Worm (Caenorhabditis elegans) whole organism, young adult: ENCODE data around the gene R02F11.2.
A peak's percentile ranks its signal among the peaks of the same experiment; 100 is the strongest.

Source experiments
- B0019.2 ChIP-seq: fragments of 200-800 bp; sonication (Bioruptor generic); conservative IDR thresholded peaks from 2 replicates; pipeline ENCODE4 v1.3.6; 2022; ENCODE audit warnings: missing genetic modification reagents, missing genetic modification characterization, missing compliant biosample characterization
- B0261.1 ChIP-seq: sonication (generic microtip); optimal IDR thresholded peaks from 2 replicates; lab custom pipeline; 2016; ENCODE audit warnings: mild to moderate bottlenecking, missing genetic modification characterization, moderate library complexity, missing compliant biosample characterization
- D2030.7 ChIP-seq: fragments of 200-800 bp; sonication (Bioruptor generic); IDR thresholded peaks from 2 replicates; pipeline ENCODE4 v1.3.6; 2022; ENCODE audit warnings: missing genetic modification reagents, missing genetic modification characterization, missing compliant biosample characterization
- F10E7.11 ChIP-seq: sonication (generic microtip); optimal IDR thresholded peaks from 2 replicates; lab custom pipeline; 2017; ENCODE audit warnings: mild to moderate bottlenecking, missing genetic modification characterization, moderate library complexity, missing compliant biosample characterization
- F22D6.2 ChIP-seq: sonication (generic microtip); optimal IDR thresholded peaks from 2 replicates; lab custom pipeline; 2016; ENCODE audit warnings: mild to moderate bottlenecking, missing genetic modification characterization, missing compliant biosample characterization
- F52B5.7 ChIP-seq: sonication (generic microtip); optimal IDR thresholded peaks from 2 replicates; lab custom pipeline; 2016; ENCODE audit warnings: mild to moderate bottlenecking, missing genetic modification characterization, missing compliant biosample characterization
- F55B11.4 ChIP-seq: sonication (generic microtip); optimal IDR thresholded peaks from 2 replicates; lab custom pipeline; 2016; ENCODE audit warnings: missing compliant biosample characterization, missing genetic modification characterization, borderline replicate concordance; ENCODE audit not compliant: insufficient read depth
- T07F8.4 ChIP-seq: sonication (generic microtip); optimal IDR thresholded peaks from 2 replicates; lab custom pipeline; 2016; ENCODE audit warnings: mild to moderate bottlenecking, missing genetic modification characterization, moderate library complexity, missing compliant biosample characterization
- T26A5.8 ChIP-seq: sonication (generic microtip); optimal IDR thresholded peaks from 2 replicates; lab custom pipeline; 2016; ENCODE audit warnings: missing genetic modification characterization, missing compliant biosample characterization
- Y53F4B.3 ChIP-seq: fragments of 200-800 bp; sonication (Bioruptor generic); IDR thresholded peaks from 2 replicates; pipeline ENCODE4 v1.3.6; 2022; ENCODE audit warnings: missing genetic modification reagents, missing genetic modification characterization, missing compliant biosample characterization
- Y95B8A.8 ChIP-seq: fragments of 200-800 bp; sonication (Bioruptor generic); IDR thresholded peaks from 2 replicates; pipeline ENCODE4 v1.3.6; 2022; ENCODE audit warnings: missing genetic modification reagents, missing genetic modification characterization, missing compliant biosample characterization
- akir-1 ChIP-seq: fragments of 200-800 bp; sonication (Bioruptor generic); optimal IDR thresholded peaks from 2 replicates; lab custom pipeline; 2018; ENCODE audit warnings: mild to moderate bottlenecking, missing genetic modification characterization, moderate library complexity, missing compliant biosample characterization
- ama-1 ChIP-seq, 3 experiments: fragments of 150-350 bp in 1 of 3; sonication (generic microtip) in 2 of 3; optimal IDR thresholded peaks; 2 replicates each; lab custom pipeline; 2014 to 2018; ENCODE audit warnings: missing biosample characterization in 2 of 3, missing genetic modification characterization in 2 of 3, missing genetic modification reagents in 2 of 3
- athp-1 ChIP-seq: sonication (generic microtip); optimal IDR thresholded peaks from 2 replicates; lab custom pipeline; 2017; ENCODE audit warnings: mild to moderate bottlenecking, missing genetic modification characterization, missing compliant biosample characterization
- attf-3 ChIP-seq: fragments of 200-800 bp; sonication (Bioruptor generic); conservative IDR thresholded peaks from 2 replicates; pipeline ENCODE4 v1.3.6; 2022; ENCODE audit warnings: missing genetic modification reagents, missing genetic modification characterization, missing compliant biosample characterization
- attf-5 ChIP-seq: fragments of 200-800 bp; sonication (Bioruptor generic); optimal IDR thresholded peaks from 2 replicates; lab custom pipeline; 2018; ENCODE audit warnings: mild to moderate bottlenecking, missing genetic modification characterization, missing compliant biosample characterization
- attf-6 ChIP-seq: fragments of 200-800 bp; sonication (Bioruptor generic); IDR thresholded peaks from 2 replicates; pipeline ENCODE4 v1.3.6; 2022; ENCODE audit warnings: missing genetic modification reagents, missing genetic modification characterization, missing compliant biosample characterization
- ccch-3 ChIP-seq: fragments of 200-800 bp; sonication (Bioruptor generic); optimal IDR thresholded peaks from 2 replicates; lab custom pipeline; 2018; ENCODE audit warnings: mild to moderate bottlenecking, missing genetic modification characterization, missing compliant biosample characterization
- cebp-2 ChIP-seq: fragments of 200-800 bp; sonication (Bioruptor generic); IDR thresholded peaks from 2 replicates; pipeline ENCODE4 v1.3.6; 2022; ENCODE audit warnings: missing genetic modification characterization, missing compliant biosample characterization
- ceh-100 ChIP-seq: fragments of 200-800 bp; sonication (Bioruptor generic); IDR thresholded peaks from 2 replicates; pipeline ENCODE4 v1.3.6; 2022; ENCODE audit warnings: missing genetic modification reagents, missing genetic modification characterization, missing compliant biosample characterization
- ceh-27 ChIP-seq: fragments of 200-800 bp; sonication (Bioruptor generic); optimal IDR thresholded peaks from 2 replicates; lab custom pipeline; 2018; ENCODE audit warnings: mild to moderate bottlenecking, missing genetic modification characterization, moderate library complexity, missing compliant biosample characterization
- ceh-79 ChIP-seq: sonication (generic microtip); optimal IDR thresholded peaks from 2 replicates; lab custom pipeline; 2017; ENCODE audit warnings: mild to moderate bottlenecking, missing genetic modification characterization, missing compliant biosample characterization
- ekl-4 ChIP-seq: fragments of 200-800 bp; sonication (Bioruptor generic); IDR thresholded peaks from 2 replicates; pipeline ENCODE4 v1.3.6; 2022; ENCODE audit warnings: missing genetic modification reagents, missing genetic modification characterization, missing compliant biosample characterization
- fkh-3 ChIP-seq: sonication (generic microtip); optimal IDR thresholded peaks from 2 replicates; lab custom pipeline; 2016; ENCODE audit warnings: mild to moderate bottlenecking, missing genetic modification characterization, missing compliant biosample characterization
- gei-17 ChIP-seq: fragments of 200-800 bp; sonication (Bioruptor generic); optimal IDR thresholded peaks from 2 replicates; lab custom pipeline; 2018; ENCODE audit warnings: mild to moderate bottlenecking, missing genetic modification characterization, missing compliant biosample characterization
- hmg-1.2 ChIP-seq: fragments of 200-800 bp; sonication (Bioruptor generic); IDR thresholded peaks from 2 replicates; pipeline ENCODE4 v1.3.6; 2022; ENCODE audit warnings: missing genetic modification reagents, missing genetic modification characterization, missing compliant biosample characterization
- hmg-20 ChIP-seq: fragments of 200-800 bp; sonication (Bioruptor generic); IDR thresholded peaks from 2 replicates; pipeline ENCODE4 v1.3.6; 2022; ENCODE audit warnings: missing genetic modification reagents, missing genetic modification characterization, missing compliant biosample characterization
- hrde-1 ChIP-seq: sonication (generic microtip); optimal IDR thresholded peaks from 2 replicates; lab custom pipeline; 2016; ENCODE audit warnings: missing genetic modification characterization, mild to moderate bottlenecking, missing compliant biosample characterization, moderate library complexity, missing genotype, missing genetic modification reagents, borderline replicate concordance
- lin-35 ChIP-seq, 3 experiments: fragments of 150-350 bp in 2 of 3; sonication (generic microtip) in 1 of 3; optimal IDR thresholded peaks; 2 replicates each; lab custom pipeline; 2014 to 2018; ENCODE audit warnings: missing biosample characterization in 3 of 3, missing genetic modification characterization in 3 of 3, missing genetic modification reagents in 3 of 3
- lin-40 ChIP-seq: sonication (generic microtip); optimal IDR thresholded peaks from 2 replicates; lab custom pipeline; 2016; ENCODE audit warnings: missing genetic modification characterization, mild to moderate bottlenecking, missing compliant biosample characterization, missing genotype, missing genetic modification reagents
- lsl-1 ChIP-seq: fragments of 200-800 bp; sonication (Bioruptor generic); optimal IDR thresholded peaks from 2 replicates; lab custom pipeline; 2018; ENCODE audit warnings: mild to moderate bottlenecking, missing genetic modification characterization, moderate library complexity, missing compliant biosample characterization
- mel-28 ChIP-seq: sonication (generic microtip); optimal IDR thresholded peaks from 2 replicates; lab custom pipeline; 2016; ENCODE audit warnings: borderline replicate concordance, mild to moderate bottlenecking, missing genetic modification characterization, missing compliant biosample characterization
- mes-4 ChIP-seq: sonication (generic microtip); optimal IDR thresholded peaks from 2 replicates; lab custom pipeline; 2016; ENCODE audit warnings: missing genotype, missing genetic modification characterization, missing compliant biosample characterization
- nfyb-1 ChIP-seq: fragments of 200-800 bp; sonication (Bioruptor generic); IDR thresholded peaks from 2 replicates; pipeline ENCODE4 v1.3.6; 2022; ENCODE audit warnings: missing genetic modification reagents, missing genetic modification characterization, missing compliant biosample characterization
- nhr-179 ChIP-seq: sonication (generic microtip); optimal IDR thresholded peaks from 2 replicates; lab custom pipeline; 2016; ENCODE audit warnings: mild to moderate bottlenecking, missing genetic modification characterization, missing compliant biosample characterization
- nhr-80 ChIP-seq: sonication (generic microtip); optimal IDR thresholded peaks from 2 replicates; lab custom pipeline; 2016; ENCODE audit warnings: missing genetic modification characterization, missing compliant biosample characterization
- nhr-90 ChIP-seq: sonication (generic microtip); optimal IDR thresholded peaks from 2 replicates; lab custom pipeline; 2016; ENCODE audit warnings: missing genotype, mild to moderate bottlenecking, missing genetic modification characterization, missing compliant biosample characterization
- pbrm-1 ChIP-seq: fragments of 200-800 bp; sonication (Bioruptor generic); IDR thresholded peaks from 2 replicates; pipeline ENCODE4 v1.3.6; 2022; ENCODE audit warnings: missing genetic modification reagents, missing genetic modification characterization, missing compliant biosample characterization
- rec-8 ChIP-seq, 2 experiments: sonication (generic microtip); optimal IDR thresholded peaks; 2 replicates each; lab custom pipeline; 2016; ENCODE audit warnings: mild to moderate bottlenecking in 2 of 2, missing genetic modification characterization in 2 of 2, missing genetic modification reagents in 2 of 2, missing genotype in 2 of 2, missing biosample characterization in 1 of 2, missing compliant biosample characterization in 1 of 2, moderate library complexity in 1 of 2
- repo-1 ChIP-seq: sonication (generic microtip); optimal IDR thresholded peaks from 2 replicates; lab custom pipeline; 2017; ENCODE audit warnings: mild to moderate bottlenecking, missing genetic modification characterization, missing compliant biosample characterization
- rpc-1 ChIP-seq, 2 experiments: fragments of 150-350 bp in 1 of 2; sonication (generic microtip) in 1 of 2; optimal IDR thresholded peaks; 2 replicates each; lab custom pipeline; 2014 to 2018; ENCODE audit warnings: missing biosample characterization in 1 of 2, missing genetic modification characterization in 1 of 2, missing genetic modification reagents in 1 of 2, missing genotype in 1 of 2
- sdz-38 ChIP-seq: sonication (generic microtip); optimal IDR thresholded peaks from 2 replicates; lab custom pipeline; 2016; ENCODE audit warnings: missing genotype, missing genetic modification characterization, missing compliant biosample characterization
- snpc-1.3 ChIP-seq: sonication (generic microtip); optimal IDR thresholded peaks from 2 replicates; lab custom pipeline; 2017; ENCODE audit warnings: missing genetic modification characterization, mild to moderate bottlenecking, missing compliant biosample characterization, antibody characterized with exemption, moderate library complexity, missing genotype, missing genetic modification reagents; ENCODE audit not compliant: insufficient read depth
- tbp1 ChIP-seq: fragments of 200-800 bp; sonication (Bioruptor generic); optimal IDR thresholded peaks from 2 replicates; lab custom pipeline; 2018; ENCODE audit warnings: mild to moderate bottlenecking, missing genetic modification characterization, missing compliant biosample characterization
- tbx-9 ChIP-seq: sonication (generic microtip); optimal IDR thresholded peaks from 2 replicates; lab custom pipeline; 2016; ENCODE audit warnings: borderline replicate concordance, missing genetic modification characterization, inconsistent platforms, missing compliant biosample characterization
- tlf-1 ChIP-seq: fragments of 200-800 bp; sonication (Bioruptor generic); optimal IDR thresholded peaks from 2 replicates; lab custom pipeline; 2018; ENCODE audit warnings: mild to moderate bottlenecking, missing genetic modification characterization, missing compliant biosample characterization
- unc-130 ChIP-seq: sonication (generic microtip); optimal IDR thresholded peaks from 2 replicates; lab custom pipeline; 2016; ENCODE audit warnings: missing genetic modification reagents, missing genetic modification characterization, missing compliant biosample characterization
- ztf-28 ChIP-seq: fragments of 200-800 bp; sonication (Bioruptor generic); IDR thresholded peaks from 2 replicates; pipeline ENCODE4 v1.3.6; 2022; ENCODE audit warnings: missing genetic modification reagents, missing genetic modification characterization, missing compliant biosample characterization

The R02F11.2 gene

ce11 chrV:4754123-4754522 lies 40.3 kb upstream of the R02F11.2 start, which contains the start of gene hil-4:
Gene hil-4, plus strand, starts transcription at chrV:4754313.
- TF ChIP-seq akir-1 (GFP tag; lab: Kevin White, UChicago), result no peak
- no peak for TF ChIP-seq F22D6.2
- no peak for TF ChIP-seq snpc-1.3
- TF ChIP-seq T07F8.4 (tag; lab: Kevin White, UChicago), result no peak
- peak; percentile 69 for TF ChIP-seq tbp1
- no peak for TF ChIP-seq attf-3 (GFP tag; lab: Robert Waterston, UW)
- no peak for TF ChIP-seq ama-1 (optimal IDR thresholded peaks at IDR 0.05; lab: Kevin White, UChicago)
- no peak for TF ChIP-seq ama-1 (GFP tag; optimal IDR thresholded peaks at IDR 0.05; lab: Kevin White, UChicago)
- peak; percentile 21 for TF ChIP-seq ceh-27 (GFP tag; lab: Kevin White, UChicago)
- TF ChIP-seq T26A5.8, result no peak
- TF ChIP-seq hmg-1.2, result peak; percentile 45; the same call in 1 of the 2 replicates
- no peak for TF ChIP-seq rec-8 (tag; optimal IDR thresholded peaks at IDR 0.05; lab: Kevin White, UChicago)
- TF ChIP-seq F52B5.7 (tag; lab: Kevin White, UChicago), result no peak
- no peak for TF ChIP-seq F10E7.11 (tag; lab: Kevin White, UChicago)
- no peak for TF ChIP-seq sdz-38 (tag; lab: Kevin White, UChicago)
- TF ChIP-seq Y53F4B.3, result no peak
- TF ChIP-seq B0261.1, result no peak
- no peak for TF ChIP-seq cebp-2 (GFP tag; lab: Robert Waterston, UW)
- TF ChIP-seq nhr-80 (tag; lab: Kevin White, UChicago), result no peak
- TF ChIP-seq pbrm-1 (GFP tag; lab: Robert Waterston, UW), result peak; percentile 89
- peak; percentile 75; the same call in 1 of the 2 replicates for TF ChIP-seq Y95B8A.8
- TF ChIP-seq tlf-1 (GFP tag; lab: Kevin White, UChicago), result no peak
- TF ChIP-seq hmg-20 (GFP tag; lab: Robert Waterston, UW), result no peak
- peak; percentile 74 for TF ChIP-seq lsl-1 (GFP tag; lab: Kevin White, UChicago)
- TF ChIP-seq F55B11.4, result no peak
- TF ChIP-seq mel-28 (tag; lab: Kevin White, UChicago), result no peak
- TF ChIP-seq B0019.2 (GFP tag; lab: Robert Waterston, UW), result peak; percentile 45
- TF ChIP-seq D2030.7 (GFP tag; lab: Robert Waterston, UW), result peak; percentile 90
- no peak for TF ChIP-seq mes-4 (tag; lab: Kevin White, UChicago)
- no peak for TF ChIP-seq lin-40 (tag; lab: Kevin White, UChicago)
- no peak for TF ChIP-seq hrde-1
- TF ChIP-seq fkh-3 (tag; lab: Kevin White, UChicago), result no peak
- peak in 1 of 3 experiments; percentile 16 for TF ChIP-seq lin-35 (GFP tag; optimal IDR thresholded peaks at IDR 0.05; lab: Kevin White, UChicago)
- TF ChIP-seq nhr-90 (tag; lab: Kevin White, UChicago), result no peak
- no peak for TF ChIP-seq ccch-3 (GFP tag; lab: Kevin White, UChicago)
- peak; percentile 24 for TF ChIP-seq unc-130 (GFP tag; lab: Kevin White, UChicago)
- no peak for TF ChIP-seq rpc-1 (optimal IDR thresholded peaks at IDR 0.05; lab: Kevin White, UChicago)
- no peak for TF ChIP-seq rpc-1 (tag; optimal IDR thresholded peaks at IDR 0.05; lab: Kevin White, UChicago)
- TF ChIP-seq tbx-9 (tag; lab: Kevin White, UChicago), result no peak
- no peak for TF ChIP-seq attf-5
- no peak for TF ChIP-seq ceh-79
- peak; percentile 74; the same call in 1 of the 2 replicates for TF ChIP-seq ekl-4 (GFP tag; lab: Robert Waterston, UW)
- TF ChIP-seq gei-17 (GFP tag; lab: Kevin White, UChicago), result no peak
- no peak for TF ChIP-seq nfyb-1
- peak; percentile 32; the same call in 1 of the 2 replicates for TF ChIP-seq attf-6 (GFP tag; lab: Robert Waterston, UW)
- peak; percentile 84 for TF ChIP-seq ztf-28 (GFP tag; lab: Robert Waterston, UW)
- TF ChIP-seq athp-1, result no peak
- no peak for TF ChIP-seq nhr-179 (tag; lab: Kevin White, UChicago)
- TF ChIP-seq ceh-100 (GFP tag; lab: Robert Waterston, UW), result no peak
- TF ChIP-seq repo-1 (tag; lab: Kevin White, UChicago), result no peak
